Worm (Caenorhabditis elegans) whole organism, late embryonic: ENCODE results near the gene srh-184.

Source experiments
- ahr-1 ChIP-seq: sonication (generic microtip); optimal IDR thresholded peaks from 2 replicates; lab custom pipeline; 2016; ENCODE audit warnings: missing genetic modification characterization, missing compliant biosample characterization
- ama-1 ChIP-seq: fragments of 150-350 bp; optimal IDR thresholded peaks from 2 replicates; lab custom pipeline; 2014
- ceh-14 ChIP-seq: sonication (generic microtip); optimal IDR thresholded peaks from 2 replicates; lab custom pipeline; 2016; ENCODE audit warnings: missing genotype, missing genetic modification characterization, missing compliant biosample characterization
- ceh-18 ChIP-seq: sonication (generic microtip); optimal IDR thresholded peaks from 2 replicates; lab custom pipeline; 2016; ENCODE audit warnings: missing genetic modification characterization, missing compliant biosample characterization
- dmd-4 ChIP-seq: sonication (generic microtip); optimal IDR thresholded peaks from 2 replicates; lab custom pipeline; 2016; ENCODE audit warnings: borderline replicate concordance, missing genetic modification characterization, missing compliant biosample characterization
- elt-2 ChIP-seq: sonication (generic microtip); optimal IDR thresholded peaks from 2 replicates; lab custom pipeline; 2016; ENCODE audit warnings: missing genetic modification reagents, missing genetic modification characterization, missing compliant biosample characterization
- lim-6 ChIP-seq: sonication (generic microtip); optimal IDR thresholded peaks from 2 replicates; lab custom pipeline; 2016; ENCODE audit warnings: missing genetic modification characterization, missing compliant biosample characterization
- lin-11 ChIP-seq: fragments of 200-800 bp; sonication (Bioruptor generic); optimal IDR thresholded peaks from 2 replicates; lab custom pipeline; 2018; ENCODE audit warnings: mild to moderate bottlenecking, missing genetic modification characterization, missing compliant biosample characterization
- nhr-11 ChIP-seq: fragments of 150-350 bp; optimal IDR thresholded peaks from 2 replicates; lab custom pipeline; 2014; ENCODE audit warnings: missing biosample characterization, missing genetic modification characterization
- pha-4 ChIP-seq: fragments of 150-350 bp; optimal IDR thresholded peaks from 2 replicates; lab custom pipeline; 2018; ENCODE audit warnings: missing biosample characterization, missing genetic modification reagents, missing genetic modification characterization
- pqm-1 ChIP-seq: sonication (generic microtip); optimal IDR thresholded peaks from 2 replicates; lab custom pipeline; 2016; ENCODE audit warnings: missing genetic modification characterization, missing compliant biosample characterization
- syd-9 ChIP-seq: sonication (generic microtip); optimal IDR thresholded peaks from 2 replicates; lab custom pipeline; 2016; ENCODE audit warnings: mild to moderate bottlenecking, missing genetic modification characterization, moderate library complexity, missing compliant biosample characterization

ce11 chrV:10754050-10754449 is 43.9 kb downstream of the srh-184 start, which contains the start of gene F28H7.7:
- TF ChIP-seq dmd-4 (tag; lab: Kevin White, UChicago) = no peak
- TF ChIP-seq elt-2 (tag; lab: Kevin White, UChicago) = no peak
- TF ChIP-seq ceh-14 = no peak
- TF ChIP-seq ama-1 (lab: Kevin White, UChicago) = no peak
- TF ChIP-seq ceh-18 (tag; lab: Kevin White, UChicago) = no peak
- no peak for TF ChIP-seq syd-9 (tag; lab: Kevin White, UChicago)
- TF ChIP-seq lin-11 (tag; lab: Kevin White, UChicago) = no peak
- TF ChIP-seq pha-4 (tag; lab: Kevin White, UChicago) = no peak
- no peak for TF ChIP-seq ahr-1 (tag; lab: Kevin White, UChicago)
- no peak for TF ChIP-seq lim-6
- no peak for TF ChIP-seq nhr-11
- TF ChIP-seq pqm-1 (tag; lab: Kevin White, UChicago) = no peak
